Worm (Caenorhabditis elegans) whole organism, young adult: ENCODE data around the gene lpr-6.
A peak's percentile ranks its signal among the peaks of the same experiment; 100 is the strongest.

Experiments
- B0261.1 ChIP-seq: sonication (generic microtip); optimal IDR thresholded peaks from 2 replicates; lab custom pipeline; 2016; ENCODE audit warnings: mild to moderate bottlenecking, missing genetic modification characterization, moderate library complexity, missing compliant biosample characterization
- D2030.7 ChIP-seq: fragments of 200-800 bp; sonication (Bioruptor generic); IDR thresholded peaks from 2 replicates; pipeline ENCODE4 v1.3.6; 2022; ENCODE audit warnings: missing genetic modification reagents, missing genetic modification characterization, missing compliant biosample characterization
- F10E7.11 ChIP-seq: sonication (generic microtip); optimal IDR thresholded peaks from 2 replicates; lab custom pipeline; 2017; ENCODE audit warnings: mild to moderate bottlenecking, missing genetic modification characterization, moderate library complexity, missing compliant biosample characterization
- F39B2.1 ChIP-seq: fragments of 200-800 bp; sonication (Bioruptor generic); IDR thresholded peaks from 2 replicates; pipeline ENCODE4 v1.3.6; 2022; ENCODE audit warnings: missing genetic modification reagents, missing genetic modification characterization, missing compliant biosample characterization
- F49E8.2 ChIP-seq: sonication (generic microtip); optimal IDR thresholded peaks from 3 replicates; lab custom pipeline; 2017; ENCODE audit warnings: missing genetic modification characterization, mild to moderate bottlenecking, missing compliant biosample characterization, antibody characterized with exemption, moderate library complexity; ENCODE audit not compliant: insufficient read depth
- Y53F4B.3 ChIP-seq: fragments of 200-800 bp; sonication (Bioruptor generic); IDR thresholded peaks from 2 replicates; pipeline ENCODE4 v1.3.6; 2022; ENCODE audit warnings: missing genetic modification reagents, missing genetic modification characterization, missing compliant biosample characterization
- atf-7 ChIP-seq: sonication (generic microtip); optimal IDR thresholded peaks from 2 replicates; lab custom pipeline; 2017; ENCODE audit warnings: mild to moderate bottlenecking, missing genetic modification characterization, missing compliant biosample characterization
- attf-5 ChIP-seq: fragments of 200-800 bp; sonication (Bioruptor generic); optimal IDR thresholded peaks from 2 replicates; lab custom pipeline; 2018; ENCODE audit warnings: mild to moderate bottlenecking, missing genetic modification characterization, missing compliant biosample characterization
- bed-2 ChIP-seq: fragments of 200-800 bp; sonication (Bioruptor generic); IDR thresholded peaks from 2 replicates; pipeline ENCODE4 v1.3.6; 2022; ENCODE audit warnings: missing genetic modification reagents, missing genetic modification characterization, missing compliant biosample characterization
- cebp-1 ChIP-seq, 2 experiments: fragments of 200-800 bp in 1 of 2; sonication (Bioruptor generic) in 1 of 2; sonication (generic microtip) in 1 of 2; IDR thresholded peaks in 1 of 2; optimal IDR thresholded peaks in 1 of 2; 2 replicates each; pipeline versions ENCODE4 v1.3.6 to Lab custom; 2017 to 2022; ENCODE audit warnings: missing compliant biosample characterization in 2 of 2, missing genetic modification characterization in 2 of 2, mild to moderate bottlenecking in 1 of 2, missing genetic modification reagents in 1 of 2, moderate library complexity in 1 of 2
- ceh-100 ChIP-seq: fragments of 200-800 bp; sonication (Bioruptor generic); IDR thresholded peaks from 2 replicates; pipeline ENCODE4 v1.3.6; 2022; ENCODE audit warnings: missing genetic modification reagents, missing genetic modification characterization, missing compliant biosample characterization
- dox-1 ChIP-seq: fragments of 200-800 bp; sonication (Bioruptor generic); IDR thresholded peaks from 2 replicates; pipeline ENCODE4 v1.3.6; 2022; ENCODE audit warnings: missing genetic modification reagents, missing genetic modification characterization, missing compliant biosample characterization
- dpff-1 ChIP-seq: sonication (generic microtip); optimal IDR thresholded peaks from 2 replicates; lab custom pipeline; 2017; ENCODE audit warnings: mild to moderate bottlenecking, missing genetic modification characterization, missing compliant biosample characterization
- dpl-1 ChIP-seq: fragments of 150-350 bp; optimal IDR thresholded peaks from 2 replicates; lab custom pipeline; 2014; ENCODE audit warnings: missing biosample characterization, missing genetic modification reagents, missing genetic modification characterization
- egl-44 ChIP-seq: fragments of 200-800 bp; sonication (Bioruptor generic); IDR thresholded peaks from 2 replicates; pipeline ENCODE4 v1.3.6; 2022; ENCODE audit warnings: missing genetic modification reagents, missing genetic modification characterization, missing compliant biosample characterization
- ets-4 ChIP-seq: fragments of 200-800 bp; sonication (Bioruptor generic); optimal IDR thresholded peaks from 2 replicates; lab custom pipeline; 2018; ENCODE audit warnings: mild to moderate bottlenecking, missing genetic modification characterization, missing compliant biosample characterization
- hlh-26 ChIP-seq: fragments of 200-800 bp; sonication (Bioruptor generic); conservative IDR thresholded peaks from 2 replicates; pipeline ENCODE4 v1.3.6; 2022; ENCODE audit warnings: missing genetic modification reagents, missing genetic modification characterization, missing compliant biosample characterization
- hmg-1.2 ChIP-seq: fragments of 200-800 bp; sonication (Bioruptor generic); IDR thresholded peaks from 2 replicates; pipeline ENCODE4 v1.3.6; 2022; ENCODE audit warnings: missing genetic modification reagents, missing genetic modification characterization, missing compliant biosample characterization
- hrde-1 ChIP-seq: sonication (generic microtip); optimal IDR thresholded peaks from 2 replicates; lab custom pipeline; 2016; ENCODE audit warnings: missing genetic modification characterization, mild to moderate bottlenecking, missing compliant biosample characterization, moderate library complexity, missing genotype, missing genetic modification reagents, borderline replicate concordance
- let-526 ChIP-seq: fragments of 200-800 bp; sonication (Bioruptor generic); IDR thresholded peaks from 2 replicates; pipeline ENCODE4 v1.3.6; 2022; ENCODE audit warnings: missing genetic modification reagents, missing genetic modification characterization, missing compliant biosample characterization
- let-607 ChIP-seq, 2 experiments: fragments of 200-800 bp in 1 of 2; sonication (Bioruptor generic) in 1 of 2; sonication (generic microtip) in 1 of 2; optimal IDR thresholded peaks; 2 replicates each; lab custom pipeline; 2016 to 2018; ENCODE audit warnings: mild to moderate bottlenecking in 2 of 2, missing compliant biosample characterization in 2 of 2, missing genetic modification characterization in 2 of 2, moderate library complexity in 2 of 2, missing genotype in 1 of 2
- lin-26 ChIP-seq: fragments of 200-800 bp; sonication (Bioruptor generic); IDR thresholded peaks from 2 replicates; pipeline ENCODE4 v1.3.6; 2022; ENCODE audit warnings: missing genetic modification reagents, missing genetic modification characterization, missing compliant biosample characterization
- lin-35 ChIP-seq, 3 experiments: fragments of 150-350 bp in 2 of 3; sonication (generic microtip) in 1 of 3; optimal IDR thresholded peaks; 2 replicates each; lab custom pipeline; 2014 to 2018; ENCODE audit warnings: missing biosample characterization in 3 of 3, missing genetic modification characterization in 3 of 3, missing genetic modification reagents in 3 of 3
- lin-40 ChIP-seq: sonication (generic microtip); optimal IDR thresholded peaks from 2 replicates; lab custom pipeline; 2016; ENCODE audit warnings: missing genetic modification characterization, mild to moderate bottlenecking, missing compliant biosample characterization, missing genotype, missing genetic modification reagents
- madf-3 ChIP-seq: fragments of 200-800 bp; sonication (Bioruptor generic); IDR thresholded peaks from 2 replicates; pipeline ENCODE4 v1.3.6; 2022; ENCODE audit warnings: missing genetic modification reagents, missing genetic modification characterization, missing compliant biosample characterization
- nhr-179 ChIP-seq: sonication (generic microtip); optimal IDR thresholded peaks from 2 replicates; lab custom pipeline; 2016; ENCODE audit warnings: mild to moderate bottlenecking, missing genetic modification characterization, missing compliant biosample characterization
- nhr-27 ChIP-seq: fragments of 200-800 bp; sonication (Bioruptor generic); optimal IDR thresholded peaks from 2 replicates; lab custom pipeline; 2018; ENCODE audit warnings: mild to moderate bottlenecking, missing genetic modification characterization, moderate library complexity, missing compliant biosample characterization
- nhr-80 ChIP-seq: sonication (generic microtip); optimal IDR thresholded peaks from 2 replicates; lab custom pipeline; 2016; ENCODE audit warnings: missing genetic modification characterization, missing compliant biosample characterization
- pbrm-1 ChIP-seq: fragments of 200-800 bp; sonication (Bioruptor generic); IDR thresholded peaks from 2 replicates; pipeline ENCODE4 v1.3.6; 2022; ENCODE audit warnings: missing genetic modification reagents, missing genetic modification characterization, missing compliant biosample characterization
- pha-4 ChIP-seq: fragments of 150-350 bp; sonication (generic microtip); optimal IDR thresholded peaks from 2 replicates; lab custom pipeline; 2014; ENCODE audit warnings: missing biosample characterization, missing genetic modification reagents, missing genetic modification characterization
- rcor-1 ChIP-seq: fragments of 200-800 bp; sonication (Bioruptor generic); IDR thresholded peaks from 2 replicates; pipeline ENCODE4 v1.3.6; 2022; ENCODE audit warnings: missing genetic modification reagents, missing genetic modification characterization, missing compliant biosample characterization
- somi-1 ChIP-seq: fragments of 200-800 bp; sonication (Bioruptor generic); optimal IDR thresholded peaks from 2 replicates; lab custom pipeline; 2018; ENCODE audit warnings: mild to moderate bottlenecking, missing genetic modification characterization, missing compliant biosample characterization
- tbp1 ChIP-seq: fragments of 200-800 bp; sonication (Bioruptor generic); optimal IDR thresholded peaks from 2 replicates; lab custom pipeline; 2018; ENCODE audit warnings: mild to moderate bottlenecking, missing genetic modification characterization, missing compliant biosample characterization
- xnd-1 ChIP-seq: sonication (generic microtip); optimal IDR thresholded peaks from 2 replicates; lab custom pipeline; 2016; ENCODE audit warnings: missing genotype, missing genetic modification reagents, missing genetic modification characterization, missing compliant biosample characterization
- ztf-25 ChIP-seq: fragments of 200-800 bp; sonication (Bioruptor generic); IDR thresholded peaks from 2 replicates; pipeline ENCODE4 v1.3.6; 2022; ENCODE audit warnings: missing genetic modification reagents, missing genetic modification characterization, missing compliant biosample characterization
- ztf-6 ChIP-seq: fragments of 200-800 bp; sonication (Bioruptor generic); IDR thresholded peaks from 2 replicates; pipeline ENCODE4 v1.3.6; 2022; ENCODE audit warnings: missing genetic modification reagents, missing genetic modification characterization, missing compliant biosample characterization

The lpr-6 gene

ce11 chrX:11038221-11038620, 21.6 kb upstream of the lpr-6 start:
- TF ChIP-seq let-526 (GFP tag; lab: Robert Waterston, UW) (no peak), D2030.7 (GFP tag; lab: Robert Waterston, UW) (no peak), xnd-1 (tag; lab: Kevin White, UChicago) (no peak), egl-44 (GFP tag; lab: Robert Waterston, UW) (no peak)
- TF ChIP-seq, all 124 proteins: peak for 0

- TF ChIP-seq atf-7 (tag; lab: Kevin White, UChicago) (no peak), dpff-1 (tag; lab: Kevin White, UChicago) (no peak)
- TF ChIP-seq, all 124 proteins: peak for 0
These were observed 17.0 kb upstream of the lpr-6 start, which contains the start of gene C09F12.3 for ce11 chrX:11042777-11043176. TSS of gene C09F12.3 (minus strand) at chrX:11042877.

ce11 chrX:11047183-11047582, 12.6 kb upstream of the lpr-6 start, which contains the start of gene clc-1:
TSS of gene clc-1 (plus strand) at chrX:11047446.
- TF ChIP-seq ztf-25 (GFP tag; lab: Robert Waterston, UW) = no peak
- no peak for TF ChIP-seq lin-35 (GFP tag; optimal IDR thresholded peaks at IDR 0.05; lab: Kevin White, UChicago)
- peak; percentile 54; the same call in 1 of the 2 replicates for TF ChIP-seq dox-1 (GFP tag; lab: Robert Waterston, UW)
- TF ChIP-seq let-526 (GFP tag; lab: Robert Waterston, UW) = no peak
- TF ChIP-seq attf-5 = no peak
- no peak for TF ChIP-seq hrde-1
- no peak for TF ChIP-seq Y53F4B.3
- TF ChIP-seq B0261.1 (tag; lab: Kevin White, UChicago) = no peak
- no peak for TF ChIP-seq dpff-1 (tag; lab: Kevin White, UChicago)
- no peak for TF ChIP-seq cebp-1 (GFP tag; IDR thresholded peaks at IDR 0.05; lab: Robert Waterston, UW)
- TF ChIP-seq cebp-1 (tag; optimal IDR thresholded peaks at IDR 0.05; lab: Kevin White, UChicago) = no peak
- TF ChIP-seq hlh-26 = no peak
- TF ChIP-seq pbrm-1 = no peak
- TF ChIP-seq let-607 (tag; optimal IDR thresholded peaks at IDR 0.05; lab: Kevin White, UChicago) = peak in 1 of 2 experiments; percentile 51
- TF ChIP-seq D2030.7 (GFP tag; lab: Robert Waterston, UW) = no peak
- TF ChIP-seq tbp1 (GFP tag; lab: Kevin White, UChicago) = no peak
- no peak for TF ChIP-seq ceh-100 (GFP tag; lab: Robert Waterston, UW)
- TF ChIP-seq rcor-1 (GFP tag; lab: Robert Waterston, UW) = no peak
- no peak for TF ChIP-seq nhr-27
- no peak for TF ChIP-seq hmg-1.2 (GFP tag; lab: Robert Waterston, UW)
- peak; percentile 64 for TF ChIP-seq pha-4 (tag; lab: Kevin White, UChicago)
- TF ChIP-seq ets-4 = peak; percentile 22
- no peak for TF ChIP-seq F10E7.11 (tag; lab: Kevin White, UChicago)
- TF ChIP-seq somi-1 (GFP tag; lab: Kevin White, UChicago) = no peak
- TF ChIP-seq bed-2 (GFP tag; lab: Robert Waterston, UW) = no peak
- peak; percentile 72 for TF ChIP-seq atf-7 (tag; lab: Kevin White, UChicago)
- no peak for TF ChIP-seq madf-3 (GFP tag; lab: Robert Waterston, UW)
- TF ChIP-seq lin-40 (tag; lab: Kevin White, UChicago) = no peak
- TF ChIP-seq nhr-80 (tag; lab: Kevin White, UChicago) = peak; percentile 96
- TF ChIP-seq F49E8.2 (tag; lab: Kevin White, UChicago) = no peak
- no peak for TF ChIP-seq F39B2.1 (GFP tag; lab: Robert Waterston, UW)
- no peak for TF ChIP-seq nhr-179 (tag; lab: Kevin White, UChicago)
- TF ChIP-seq ztf-6 (GFP tag; lab: Robert Waterston, UW) = no peak
- no peak for TF ChIP-seq dpl-1 (GFP tag; lab: Kevin White, UChicago)
- TF ChIP-seq lin-26 (GFP tag; lab: Robert Waterston, UW) = no peak
